Worm (Caenorhabditis elegans): Measurements from ENCODE around the gene ugt-35.

The ugt-35 gene

DNA sequence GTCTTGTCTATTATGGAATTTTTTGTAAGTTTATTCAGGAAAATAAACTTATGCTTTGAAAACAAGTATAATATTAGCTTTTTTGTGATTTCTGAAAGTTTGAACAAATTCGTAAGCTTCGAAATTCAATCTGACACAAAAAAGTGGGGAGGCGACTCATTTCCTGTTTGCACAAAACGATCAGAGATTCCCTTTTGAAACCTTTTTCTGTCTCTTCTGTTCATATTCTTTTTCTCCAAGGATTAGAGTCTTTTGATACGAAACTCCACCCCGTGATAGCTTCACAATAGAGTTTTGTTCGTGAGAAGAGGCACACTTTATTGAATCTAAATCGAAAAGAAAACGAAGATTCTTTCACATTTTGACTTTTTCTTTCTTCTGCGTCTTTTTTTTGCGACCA, 13.1 kb downstream of the ugt-35 start:
- TF ChIP-seq unc-42 (tag; optimal IDR thresholded peaks at IDR 0.05) (peak; percentile 52), C08G9.2 (tag; optimal IDR thresholded peaks at IDR 0.05) (no peak)

DNA sequence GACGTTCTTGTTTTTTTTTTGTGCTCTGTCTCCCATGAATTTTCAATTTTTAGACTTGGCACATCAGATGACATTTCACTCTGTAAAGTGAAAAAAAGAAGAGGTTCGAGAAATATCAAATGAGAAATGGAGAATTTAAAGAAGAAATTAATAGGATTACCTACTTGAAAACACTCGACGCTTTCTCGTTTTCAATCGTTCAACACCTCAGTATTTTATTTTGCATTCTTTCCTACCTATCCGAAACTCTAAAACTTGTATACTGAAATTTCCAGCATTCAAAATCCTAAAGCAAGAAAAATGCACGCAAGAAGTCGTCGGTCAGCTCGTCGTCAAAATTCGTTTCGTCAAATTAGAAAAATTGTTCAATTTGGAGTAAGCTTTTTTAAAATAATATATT, 18.3 kb downstream of the ugt-35 start, which contains the start of gene kvs-2:
TSS of gene kvs-2 (plus strand) at position 301 of the 400 bp plus-strand sequence.
- TF ChIP-seq ttx-3 (tag; optimal IDR thresholded peaks at IDR 0.05): no peak
- no peak for TF ChIP-seq sox-4 (tag; optimal IDR thresholded peaks at IDR 0.05)
- no peak for TF ChIP-seq ceh-34 (tag; optimal IDR thresholded peaks at IDR 0.05)
- no peak for TF ChIP-seq lin-11 (tag; optimal IDR thresholded peaks at IDR 0.05)
- no peak for TF ChIP-seq ets-4 (tag; optimal IDR thresholded peaks at IDR 0.05)

ce11 chrV:10632758-10633157, 21.3 kb downstream of the ugt-35 start, which contains the start of gene mab-23:
Gene mab-23 (plus strand): TSS chrV:10633058.
- no peak for TF ChIP-seq ceh-22 (tag; optimal IDR thresholded peaks at IDR 0.05)
- no peak for TF ChIP-seq Y22D7AL.16 (tag; optimal IDR thresholded peaks at IDR 0.05)
- TF ChIP-seq ceh-24 (tag; optimal IDR thresholded peaks at IDR 0.05): no peak
- TF ChIP-seq gmeb-2 (tag; optimal IDR thresholded peaks at IDR 0.05): no peak
- TF ChIP-seq ceh-34 (tag; optimal IDR thresholded peaks at IDR 0.05): no peak
- TF ChIP-seq pat-9 (tag; optimal IDR thresholded peaks at IDR 0.05): no peak
- TF ChIP-seq sox-2 (GFP tag; IDR thresholded peaks at IDR 0.05): no peak
- no peak for TF ChIP-seq dve-1 (tag; optimal IDR thresholded peaks at IDR 0.05)
- TF ChIP-seq ceh-18 (tag; optimal IDR thresholded peaks at IDR 0.05): no peak
- no peak for TF ChIP-seq nfya-1 (tag; optimal IDR thresholded peaks at IDR 0.05)
- TF ChIP-seq pros-1 (tag; optimal IDR thresholded peaks at IDR 0.05): no peak
- TF ChIP-seq unc-86 (tag; optimal IDR thresholded peaks at IDR 0.05): no peak
- TF ChIP-seq fax-1 (tag; optimal IDR thresholded peaks at IDR 0.05): no peak
- no peak for TF ChIP-seq hlh-8 (tag; optimal IDR thresholded peaks at IDR 0.05)
- TF ChIP-seq K09A11.1 (tag; optimal IDR thresholded peaks at IDR 0.05; ENCODE audit: insufficient read depth): no peak
- no peak for TF ChIP-seq ref-2 (tag; optimal IDR thresholded peaks at IDR 0.05)
- TF ChIP-seq ceh-31 (tag; optimal IDR thresholded peaks at IDR 0.05): no peak

- no peak for TF ChIP-seq mec-3 (tag; optimal IDR thresholded peaks at IDR 0.05; ENCODE audit: borderline replicate concordance)
- TF ChIP-seq C38D4.7 (GFP tag; optimal IDR thresholded peaks at IDR 0.05): no peak
- TF ChIP-seq fax-1 (tag; optimal IDR thresholded peaks at IDR 0.05): no peak
- no peak for TF ChIP-seq tbx-2 (tag; optimal IDR thresholded peaks at IDR 0.05)
Observed at ce11 chrV:10630497-10630896, 23.6 kb downstream of the ugt-35 start.

DNA sequence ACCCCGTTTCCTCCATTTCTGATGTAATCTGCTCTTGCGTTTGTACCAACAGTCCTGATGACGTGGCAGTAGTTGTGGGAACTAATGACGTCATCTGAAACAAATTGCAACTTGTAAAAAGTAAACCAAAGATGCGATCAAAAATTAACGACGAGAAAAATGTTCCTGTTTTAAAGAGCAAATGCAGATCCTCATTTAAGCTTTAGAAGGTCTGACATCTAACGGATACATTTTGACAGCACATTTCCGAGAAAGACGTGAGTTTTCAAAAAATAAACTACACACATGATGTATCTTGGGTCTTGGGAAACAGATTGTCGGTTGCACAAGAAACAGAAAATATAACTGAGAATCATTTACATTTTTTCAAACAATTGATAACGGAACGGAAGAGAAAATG, 38.6 kb downstream of the ugt-35 start, which contains the start of gene H09F14.1:
TSS of gene H09F14.1 (minus strand) at position 101 of the 400 bp plus-strand sequence.
- no peak for TF ChIP-seq unc-86 (tag; optimal IDR thresholded peaks at IDR 0.05)
- TF ChIP-seq hlh-8 (tag; optimal IDR thresholded peaks at IDR 0.05): no peak

DNA sequence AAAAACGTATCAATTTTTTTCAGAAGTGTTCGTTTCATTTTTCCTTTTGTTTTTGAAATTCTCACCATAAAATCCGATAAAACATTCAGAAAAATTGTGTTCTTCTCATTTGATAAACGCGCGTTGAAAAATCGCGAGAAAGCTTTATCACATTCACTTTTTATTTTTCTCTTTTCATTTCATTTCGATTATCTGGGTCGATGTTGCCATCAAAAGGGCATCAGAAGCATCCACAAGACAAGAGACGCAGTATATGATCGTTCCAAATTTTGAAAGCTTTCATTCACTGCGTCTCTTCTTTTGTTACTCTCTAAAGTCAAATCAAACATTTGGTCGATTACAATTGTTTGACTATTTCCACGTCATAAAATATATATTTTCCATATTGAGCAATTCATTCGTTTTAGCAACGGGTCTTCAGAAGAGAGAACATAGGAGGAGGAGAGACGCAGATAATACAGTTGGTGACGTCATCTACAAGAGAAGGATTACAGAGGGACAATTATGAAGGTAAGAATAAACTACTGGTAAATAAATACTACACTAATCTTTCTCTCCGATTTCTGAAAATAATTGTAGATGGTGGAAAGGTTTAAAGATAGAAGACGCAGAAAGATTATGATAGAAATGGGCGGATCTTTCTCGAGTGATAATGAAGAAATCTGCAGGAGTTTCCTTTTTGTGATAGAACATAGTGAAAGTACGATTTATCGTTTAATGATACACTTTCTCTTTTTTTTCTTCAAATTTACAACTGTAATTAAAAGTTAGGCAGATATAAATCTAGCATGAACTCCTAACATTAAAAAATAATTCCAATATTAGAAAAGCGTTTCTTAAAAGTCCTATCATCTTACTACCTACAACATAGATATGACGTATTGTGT, 51.8 kb downstream of the ugt-35 start, which contains the start of gene H27A22.1:
TSS of gene H27A22.1 (plus strand) at position 505 of the 887 bp plus-strand sequence.
- TF ChIP-seq ceh-31 (tag; optimal IDR thresholded peaks at IDR 0.05) (no peak), hlh-15 (tag; optimal IDR thresholded peaks at IDR 0.05) (no peak), hlh-13 (GFP tag; optimal IDR thresholded peaks at IDR 0.05) (no peak), K09A11.1 (tag; optimal IDR thresholded peaks at IDR 0.05; ENCODE audit: insufficient read depth) (no peak), npax-4 (tag; optimal IDR thresholded peaks at IDR 0.05) (no peak), unc-42 (tag; optimal IDR thresholded peaks at IDR 0.05) (no peak), ceh-19 (GFP tag; optimal IDR thresholded peaks at IDR 0.05) (no peak), dve-1 (tag; optimal IDR thresholded peaks at IDR 0.05) (no peak), ceh-14 (tag; optimal IDR thresholded peaks at IDR 0.05) (no peak), ceh-6 (GFP tag; optimal IDR thresholded peaks at IDR 0.05) (no peak), K02D7.2 (tag; optimal IDR thresholded peaks at IDR 0.05) (no peak), T23F11.4 (GFP tag; optimal IDR thresholded peaks at IDR 0.05) (no peak), pag-3 (tag; optimal IDR thresholded peaks at IDR 0.05; ENCODE audit: borderline replicate concordance) (no peak), syd-9 (tag; optimal IDR thresholded peaks at IDR 0.05) (no peak), unc-86 (tag; optimal IDR thresholded peaks at IDR 0.05) (no peak), mec-3 (tag; optimal IDR thresholded peaks at IDR 0.05; ENCODE audit: borderline replicate concordance) (no peak), sdc-2 (tag; optimal IDR thresholded peaks at IDR 0.05) (no peak)

Data from whole organism, late embryonic.